Worm (Caenorhabditis elegans) whole organism, young adult: ENCODE measurements around the gene col-123.

Source experiments
- D2030.7 ChIP-seq: fragments of 200-800 bp; sonication (Bioruptor generic); IDR thresholded peaks from 2 replicates; pipeline ENCODE4 v1.3.6; 2022; ENCODE audit warnings: missing genetic modification reagents, missing genetic modification characterization, missing compliant biosample characterization
- F10E7.11 ChIP-seq: sonication (generic microtip); optimal IDR thresholded peaks from 2 replicates; lab custom pipeline; 2017; ENCODE audit warnings: mild to moderate bottlenecking, missing genetic modification characterization, moderate library complexity, missing compliant biosample characterization
- F33H1.4 ChIP-seq: fragments of 200-800 bp; sonication (Bioruptor generic); IDR thresholded peaks from 2 replicates; pipeline ENCODE4 v1.3.6; 2022; ENCODE audit warnings: missing genetic modification reagents, missing genetic modification characterization, missing compliant biosample characterization
- K12H6.12 ChIP-seq: fragments of 200-800 bp; sonication (Bioruptor generic); optimal IDR thresholded peaks from 2 replicates; lab custom pipeline; 2018; ENCODE audit warnings: mild to moderate bottlenecking, missing genetic modification characterization, missing compliant biosample characterization
- Y53G8AR.9 ChIP-seq: fragments of 200-800 bp; sonication (Bioruptor generic); conservative IDR thresholded peaks from 2 replicates; pipeline ENCODE4 v1.3.6; 2022; ENCODE audit warnings: missing genetic modification reagents, missing genetic modification characterization, missing compliant biosample characterization
- Y67H2A.10 ChIP-seq: fragments of 200-800 bp; sonication (Bioruptor generic); conservative IDR thresholded peaks from 2 replicates; pipeline ENCODE4 v1.3.6; 2022; ENCODE audit warnings: missing genetic modification reagents, missing genetic modification characterization, missing compliant biosample characterization
- Y79H2A.3 ChIP-seq: fragments of 200-800 bp; sonication (Bioruptor generic); conservative IDR thresholded peaks from 2 replicates; pipeline ENCODE4 v1.3.6; 2022; ENCODE audit warnings: missing genetic modification reagents, missing genetic modification characterization, missing compliant biosample characterization
- attf-3 ChIP-seq: fragments of 200-800 bp; sonication (Bioruptor generic); conservative IDR thresholded peaks from 2 replicates; pipeline ENCODE4 v1.3.6; 2022; ENCODE audit warnings: missing genetic modification reagents, missing genetic modification characterization, missing compliant biosample characterization
- cebp-1 ChIP-seq, 2 experiments: fragments of 200-800 bp in 1 of 2; sonication (Bioruptor generic) in 1 of 2; sonication (generic microtip) in 1 of 2; IDR thresholded peaks in 1 of 2; optimal IDR thresholded peaks in 1 of 2; 2 replicates each; pipeline versions ENCODE4 v1.3.6 to Lab custom; 2017 to 2022; ENCODE audit warnings: missing compliant biosample characterization in 2 of 2, missing genetic modification characterization in 2 of 2, mild to moderate bottlenecking in 1 of 2, missing genetic modification reagents in 1 of 2, moderate library complexity in 1 of 2
- ceh-27 ChIP-seq: fragments of 200-800 bp; sonication (Bioruptor generic); optimal IDR thresholded peaks from 2 replicates; lab custom pipeline; 2018; ENCODE audit warnings: mild to moderate bottlenecking, missing genetic modification characterization, moderate library complexity, missing compliant biosample characterization
- ceh-40 ChIP-seq: fragments of 200-800 bp; sonication (Bioruptor generic); IDR thresholded peaks from 2 replicates; pipeline ENCODE4 v1.3.6; 2022; ENCODE audit warnings: missing genetic modification characterization, missing compliant biosample characterization
- ceh-58 ChIP-seq: fragments of 200-800 bp; sonication (Bioruptor generic); IDR thresholded peaks from 2 replicates; pipeline ENCODE4 v1.3.6; 2022; ENCODE audit warnings: missing genetic modification characterization, missing compliant biosample characterization
- dox-1 ChIP-seq: fragments of 200-800 bp; sonication (Bioruptor generic); IDR thresholded peaks from 2 replicates; pipeline ENCODE4 v1.3.6; 2022; ENCODE audit warnings: missing genetic modification reagents, missing genetic modification characterization, missing compliant biosample characterization
- dpff-1 ChIP-seq: sonication (generic microtip); optimal IDR thresholded peaks from 2 replicates; lab custom pipeline; 2017; ENCODE audit warnings: mild to moderate bottlenecking, missing genetic modification characterization, missing compliant biosample characterization
- efl-1 ChIP-seq: fragments of 150-350 bp; optimal IDR thresholded peaks from 2 replicates; lab custom pipeline; 2014; ENCODE audit warnings: missing biosample characterization, missing genetic modification reagents, missing genetic modification characterization
- egl-44 ChIP-seq: fragments of 200-800 bp; sonication (Bioruptor generic); IDR thresholded peaks from 2 replicates; pipeline ENCODE4 v1.3.6; 2022; ENCODE audit warnings: missing genetic modification reagents, missing genetic modification characterization, missing compliant biosample characterization
- fkh-3 ChIP-seq: sonication (generic microtip); optimal IDR thresholded peaks from 2 replicates; lab custom pipeline; 2016; ENCODE audit warnings: mild to moderate bottlenecking, missing genetic modification characterization, missing compliant biosample characterization
- him-1 ChIP-seq: sonication (generic microtip); optimal IDR thresholded peaks from 2 replicates; lab custom pipeline; 2016; ENCODE audit warnings: missing genotype, missing genetic modification reagents, missing genetic modification characterization, missing compliant biosample characterization
- hmg-20 ChIP-seq: fragments of 200-800 bp; sonication (Bioruptor generic); IDR thresholded peaks from 2 replicates; pipeline ENCODE4 v1.3.6; 2022; ENCODE audit warnings: missing genetic modification reagents, missing genetic modification characterization, missing compliant biosample characterization
- hsf-1 ChIP-seq: fragments of 200-800 bp; sonication (Bioruptor generic); IDR thresholded peaks from 2 replicates; pipeline ENCODE4 v1.3.6; 2022; ENCODE audit warnings: missing genetic modification reagents, missing genetic modification characterization, missing compliant biosample characterization
- lag-1 ChIP-seq: fragments of 200-800 bp; sonication (Bioruptor generic); IDR thresholded peaks from 2 replicates; pipeline ENCODE4 v1.3.6; 2022; ENCODE audit warnings: missing genetic modification reagents, missing genetic modification characterization, missing compliant biosample characterization
- lsl-1 ChIP-seq: fragments of 200-800 bp; sonication (Bioruptor generic); optimal IDR thresholded peaks from 2 replicates; lab custom pipeline; 2018; ENCODE audit warnings: mild to moderate bottlenecking, missing genetic modification characterization, moderate library complexity, missing compliant biosample characterization
- madf-3 ChIP-seq: fragments of 200-800 bp; sonication (Bioruptor generic); IDR thresholded peaks from 2 replicates; pipeline ENCODE4 v1.3.6; 2022; ENCODE audit warnings: missing genetic modification reagents, missing genetic modification characterization, missing compliant biosample characterization
- madf-6 ChIP-seq: fragments of 200-800 bp; sonication (Bioruptor generic); IDR thresholded peaks from 2 replicates; pipeline ENCODE4 v1.3.6; 2022; ENCODE audit warnings: missing genetic modification reagents, missing genetic modification characterization, missing compliant biosample characterization
- nfya-2 ChIP-seq: fragments of 200-800 bp; sonication (Bioruptor generic); IDR thresholded peaks from 2 replicates; pipeline ENCODE4 v1.3.6; 2022; ENCODE audit warnings: missing genetic modification reagents, missing genetic modification characterization, missing compliant biosample characterization
- nhr-27 ChIP-seq: fragments of 200-800 bp; sonication (Bioruptor generic); optimal IDR thresholded peaks from 2 replicates; lab custom pipeline; 2018; ENCODE audit warnings: mild to moderate bottlenecking, missing genetic modification characterization, moderate library complexity, missing compliant biosample characterization
- nhr-90 ChIP-seq: sonication (generic microtip); optimal IDR thresholded peaks from 2 replicates; lab custom pipeline; 2016; ENCODE audit warnings: missing genotype, mild to moderate bottlenecking, missing genetic modification characterization, missing compliant biosample characterization
- repo-1 ChIP-seq: sonication (generic microtip); optimal IDR thresholded peaks from 2 replicates; lab custom pipeline; 2017; ENCODE audit warnings: mild to moderate bottlenecking, missing genetic modification characterization, missing compliant biosample characterization
- sea-2 ChIP-seq: fragments of 200-800 bp; sonication (Bioruptor generic); IDR thresholded peaks from 2 replicates; pipeline ENCODE4 v1.3.6; 2022; ENCODE audit warnings: missing genetic modification characterization, missing compliant biosample characterization
- snpc-4 ChIP-seq, 5 experiments: fragments of 150-350 bp in 1 of 5; sonication (generic microtip) in 4 of 5; optimal IDR thresholded peaks; 2 replicates each; lab custom pipeline; 2014 to 2018; ENCODE audit warnings: missing genetic modification characterization in 5 of 5, missing biosample characterization in 3 of 5, antibody characterized with exemption in 2 of 5, mild to moderate bottlenecking in 2 of 5, missing compliant biosample characterization in 2 of 5, missing genotype in 2 of 5, moderate library complexity in 2 of 5, missing genetic modification reagents in 1 of 5
- tlf-1 ChIP-seq: fragments of 200-800 bp; sonication (Bioruptor generic); optimal IDR thresholded peaks from 2 replicates; lab custom pipeline; 2018; ENCODE audit warnings: mild to moderate bottlenecking, missing genetic modification characterization, missing compliant biosample characterization
- xnd-1 ChIP-seq: sonication (generic microtip); optimal IDR thresholded peaks from 2 replicates; lab custom pipeline; 2016; ENCODE audit warnings: missing genotype, missing genetic modification reagents, missing genetic modification characterization, missing compliant biosample characterization
- zim-3 ChIP-seq: sonication (generic microtip); optimal IDR thresholded peaks from 2 replicates; lab custom pipeline; 2017; ENCODE audit warnings: mild to moderate bottlenecking, missing genetic modification characterization, moderate library complexity, missing compliant biosample characterization
- ztf-25 ChIP-seq: fragments of 200-800 bp; sonication (Bioruptor generic); IDR thresholded peaks from 2 replicates; pipeline ENCODE4 v1.3.6; 2022; ENCODE audit warnings: missing genetic modification reagents, missing genetic modification characterization, missing compliant biosample characterization
- ztf-28 ChIP-seq: fragments of 200-800 bp; sonication (Bioruptor generic); IDR thresholded peaks from 2 replicates; pipeline ENCODE4 v1.3.6; 2022; ENCODE audit warnings: missing genetic modification reagents, missing genetic modification characterization, missing compliant biosample characterization
- ztf-6 ChIP-seq: fragments of 200-800 bp; sonication (Bioruptor generic); IDR thresholded peaks from 2 replicates; pipeline ENCODE4 v1.3.6; 2022; ENCODE audit warnings: missing genetic modification reagents, missing genetic modification characterization, missing compliant biosample characterization

col-123 gene

ce11 chrIV:9857952-9858488 lies 36.3 kb downstream of the col-123 start, which contains the start of gene npp-1 (continued):
- TF ChIP-seq Y79H2A.3 (no peak), F10E7.11 (tag; lab: Kevin White, UChicago) (no peak), D2030.7 (GFP tag; lab: Robert Waterston, UW) (peak; percentile 22; the same call in 1 of the 2 replicates), K12H6.12 (tag; lab: Kevin White, UChicago) (no peak), ztf-28 (no peak), repo-1 (tag; lab: Kevin White, UChicago) (no peak), ceh-40 (no peak)

- TF ChIP-seq madf-6 (GFP tag; lab: Robert Waterston, UW) (peak; percentile 77), efl-1 (peak; percentile 52), xnd-1 (peak; percentile 15), snpc-4 (GFP tag; optimal IDR thresholded peaks at IDR 0.05; lab: Kevin White, UChicago) (no peak), snpc-4 (tag; optimal IDR thresholded peaks at IDR 0.05; lab: Kevin White, UChicago) (no peak)
Observed at ce11 chrIV:9858970-9859369, 37.2 kb downstream of the col-123 start.

ce11 chrIV:9861921-9862320 lies 40.2 kb downstream of the col-123 start, which contains the start of gene K07F5.14:
TSS of gene K07F5.14 (plus strand) at chrIV:9862221.
- TF ChIP-seq fkh-3 (tag; lab: Kevin White, UChicago) (no peak), F33H1.4 (no peak), nhr-27 (tag; lab: Kevin White, UChicago) (no peak), Y67H2A.10 (GFP tag; lab: Robert Waterston, UW) (no peak), ceh-58 (GFP tag; lab: Robert Waterston, UW) (no peak), dox-1 (GFP tag; lab: Robert Waterston, UW) (no peak), zim-3 (no peak), F10E7.11 (tag; lab: Kevin White, UChicago) (no peak), tlf-1 (GFP tag; lab: Kevin White, UChicago) (no peak), egl-44 (GFP tag; lab: Robert Waterston, UW) (no peak), sea-2 (no peak), attf-3 (GFP tag; lab: Robert Waterston, UW) (no peak), madf-6 (GFP tag; lab: Robert Waterston, UW) (peak; percentile 35; the same call in 1 of the 2 replicates), madf-3 (GFP tag; lab: Robert Waterston, UW) (peak; percentile 59; the same call in 1 of the 2 replicates), lag-1 (no peak), lsl-1 (GFP tag; lab: Kevin White, UChicago) (peak; percentile 3)
- TF ChIP-seq, all 124 proteins: peak for 3

ce11 chrIV:9863817-9864216 lies 42.1 kb downstream of the col-123 start, which contains the start of gene K07F5.16:
TSS of gene K07F5.16 (plus strand) at chrIV:9864117.
- TF ChIP-seq nhr-90 (tag; lab: Kevin White, UChicago) (no peak), cebp-1 (GFP tag; IDR thresholded peaks at IDR 0.05; lab: Robert Waterston, UW) (no peak), cebp-1 (tag; optimal IDR thresholded peaks at IDR 0.05; lab: Kevin White, UChicago) (no peak), nfya-2 (GFP tag; lab: Robert Waterston, UW) (no peak), snpc-4 (GFP tag; optimal IDR thresholded peaks at IDR 0.05; lab: Kevin White, UChicago) (no peak), snpc-4 (tag; optimal IDR thresholded peaks at IDR 0.05; lab: Kevin White, UChicago) (no peak), him-1 (tag; lab: Kevin White, UChicago) (no peak), ceh-27 (GFP tag; lab: Kevin White, UChicago) (no peak), hmg-20 (GFP tag; lab: Robert Waterston, UW) (no peak), hsf-1 (no peak), Y53G8AR.9 (GFP tag; lab: Robert Waterston, UW) (no peak), ztf-6 (GFP tag; lab: Robert Waterston, UW) (no peak), dpff-1 (tag; lab: Kevin White, UChicago) (no peak), ztf-25 (GFP tag; lab: Robert Waterston, UW) (no peak)
